Worm (Caenorhabditis elegans) whole organism, L3 larva: Measurements from ENCODE around the gene eif-1.

Experiments
- elt-2 ChIP-seq: sonication (generic microtip); optimal IDR thresholded peaks from 2 replicates; lab custom pipeline; 2016; ENCODE audit warnings: missing genetic modification reagents, mild to moderate bottlenecking, missing genetic modification characterization, missing compliant biosample characterization
- fos-1 ChIP-seq: fragments of 150-350 bp; optimal IDR thresholded peaks from 2 replicates; lab custom pipeline; 2014; ENCODE audit warnings: missing biosample characterization, missing genetic modification characterization
- jun-1 ChIP-seq: fragments of 150-350 bp; optimal IDR thresholded peaks from 2 replicates; lab custom pipeline; 2014; ENCODE audit warnings: missing biosample characterization, missing genetic modification reagents, missing genetic modification characterization
- lin-39 ChIP-seq: fragments of 150-350 bp; optimal IDR thresholded peaks from 2 replicates; lab custom pipeline; 2018; ENCODE audit warnings: missing biosample characterization, missing genetic modification reagents, missing genetic modification characterization
- skn-1 ChIP-seq: fragments of 150-350 bp; optimal IDR thresholded peaks from 2 replicates; lab custom pipeline; 2014; ENCODE audit warnings: missing biosample characterization, missing genetic modification characterization
- snpc-4 ChIP-seq: fragments of 150-350 bp; optimal IDR thresholded peaks from 2 replicates; lab custom pipeline; 2014; ENCODE audit warnings: missing biosample characterization, missing genetic modification characterization
- zag-1 ChIP-seq: fragments of 150-350 bp; optimal IDR thresholded peaks from 2 replicates; lab custom pipeline; 2014; ENCODE audit warnings: missing biosample characterization, missing genetic modification characterization
- ztf-11 ChIP-seq: fragments of 150-350 bp; optimal IDR thresholded peaks from 2 replicates; lab custom pipeline; 2014; ENCODE audit warnings: missing biosample characterization, missing genetic modification characterization

DNA sequence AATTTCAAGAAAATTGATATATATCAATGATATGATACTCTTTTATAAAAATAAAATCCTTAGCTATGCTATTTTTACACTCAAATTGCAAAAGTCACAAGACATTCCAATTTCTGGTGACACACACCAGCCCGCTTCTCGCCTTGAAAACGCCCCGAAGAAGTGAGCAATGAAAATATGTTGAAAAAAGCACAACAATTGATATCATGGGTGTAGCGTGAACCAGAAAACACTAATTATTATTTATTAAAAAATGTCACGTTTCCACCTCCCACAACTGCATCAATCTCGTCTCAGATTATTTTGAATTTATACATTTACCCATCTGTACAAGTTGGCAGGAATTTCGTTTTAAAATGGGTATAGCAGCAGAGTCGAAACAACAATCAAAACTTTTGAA lies 11.4 kb upstream of the eif-1 start, which contains the start of gene F59A6.4:
- TF ChIP-seq ztf-11 (no peak), elt-2 (tag; lab: Kevin White, UChicago) (no peak), skn-1 (tag; lab: Kevin White, UChicago) (no peak), jun-1 (tag; lab: Kevin White, UChicago) (no peak), snpc-4 (no peak), fos-1 (tag; lab: Kevin White, UChicago) (no peak), zag-1 (no peak), lin-39 (tag; lab: Kevin White, UChicago) (no peak)
